Worm (Caenorhabditis elegans): ENCODE data around the gene T21B10.4.

Gene T21B10.4

DNA sequence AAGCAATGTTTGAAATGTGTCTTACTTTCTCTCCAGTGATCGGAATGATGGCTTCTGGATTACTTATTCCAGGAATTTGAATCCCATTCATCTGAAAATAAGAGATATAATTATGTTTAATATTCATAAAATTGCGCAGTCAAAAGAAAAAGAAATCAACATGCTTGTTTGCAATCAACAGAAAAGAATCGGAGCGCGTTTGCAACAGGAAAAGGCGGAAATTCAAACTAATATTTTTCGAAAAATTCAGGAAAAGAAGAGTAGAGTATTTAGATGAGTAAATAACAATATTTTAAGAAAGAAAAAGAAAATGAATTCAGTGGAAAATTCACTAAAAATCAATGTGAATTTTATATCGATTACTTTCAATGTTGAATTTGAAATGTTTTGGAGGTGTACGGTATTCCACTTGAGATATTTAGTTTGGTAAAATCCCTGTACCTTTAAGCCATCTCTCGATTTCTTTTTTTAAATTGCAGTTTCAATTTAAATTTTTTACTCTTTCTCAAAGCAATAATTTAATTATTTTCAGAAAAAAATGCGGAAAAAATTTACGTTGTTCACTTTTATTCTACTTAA is at the start of gene T21B10.4, which contains the start of gene set-17:
TSS of gene T21B10.4 (plus strand) at position 533 of the 579 bp plus-strand sequence.
TSS of gene set-17 (minus strand) at position 127 of the 579 bp plus-strand sequence.
- TF ChIP-seq C34F6.9 (tag; optimal IDR thresholded peaks at IDR 0.05) (peak; percentile 51), lsy-2 (tag; optimal IDR thresholded peaks at IDR 0.05) (peak in 1 of 2 experiments; percentile 62), gmeb-1 (tag; optimal IDR thresholded peaks at IDR 0.05) (peak; percentile 70), nhr-25 (tag; optimal IDR thresholded peaks at IDR 0.05) (no peak), crh-2 (tag; optimal IDR thresholded peaks at IDR 0.05) (peak; percentile 2), peb-1 (tag; optimal IDR thresholded peaks at IDR 0.05) (no peak), unc-55 (GFP tag; optimal IDR thresholded peaks at IDR 0.05) (peak; percentile 54)

ce11 chrII:8891042-8891441 is 49.7 kb upstream of the T21B10.4 start:
- TF ChIP-seq ztf-11 (tag; optimal IDR thresholded peaks at IDR 0.05) (no peak), lsy-2 (tag; optimal IDR thresholded peaks at IDR 0.05) (peak in 1 of 2 experiments; percentile 39)

DNA sequence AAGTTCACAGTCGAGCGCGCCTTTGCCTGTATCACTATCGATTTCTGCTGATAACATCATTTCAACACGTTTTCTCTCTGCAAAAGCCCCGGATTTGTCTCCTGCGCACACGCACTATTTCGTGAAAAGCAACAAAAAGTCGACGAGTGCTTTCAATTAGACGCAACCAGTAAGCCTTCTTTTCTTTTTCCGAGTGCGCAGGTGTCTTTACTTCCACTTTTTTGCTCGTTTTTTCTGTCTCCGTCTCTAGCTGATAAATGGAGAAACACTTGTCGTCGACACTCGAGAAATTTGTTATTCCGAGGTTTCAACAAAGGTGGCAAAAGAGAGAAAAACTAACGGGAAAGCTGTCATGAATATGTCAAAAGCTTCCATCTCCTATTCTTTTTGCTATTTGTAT is 49.1 kb upstream of the T21B10.4 start:
- TF ChIP-seq unc-62 (GFP tag; optimal IDR thresholded peaks at IDR 0.05) = no peak
- no peak for TF ChIP-seq nhr-23 (tag; optimal IDR thresholded peaks at IDR 0.05)
- peak; percentile 19 for TF ChIP-seq C34F6.9 (tag; optimal IDR thresholded peaks at IDR 0.05)
- peak; percentile 6 for TF ChIP-seq lin-11 (tag; optimal IDR thresholded peaks at IDR 0.05)
- TF ChIP-seq R02D3.7 (tag; optimal IDR thresholded peaks at IDR 0.05) = no peak
- TF ChIP-seq sma-9 (GFP tag; optimal IDR thresholded peaks at IDR 0.05) = no peak
- TF ChIP-seq sma-9 (tag; optimal IDR thresholded peaks at IDR 0.05) = no peak
- peak; percentile 8 for TF ChIP-seq nhr-129 (tag; optimal IDR thresholded peaks at IDR 0.05)
- no peak for TF ChIP-seq sma-3 (GFP tag; optimal IDR thresholded peaks at IDR 0.05)
- TF ChIP-seq lin-13 (GFP tag; optimal IDR thresholded peaks at IDR 0.05) = no peak
- no peak for TF ChIP-seq ztf-11 (tag; optimal IDR thresholded peaks at IDR 0.05)
- no peak for TF ChIP-seq nhr-21 (tag; optimal IDR thresholded peaks at IDR 0.05)

DNA sequence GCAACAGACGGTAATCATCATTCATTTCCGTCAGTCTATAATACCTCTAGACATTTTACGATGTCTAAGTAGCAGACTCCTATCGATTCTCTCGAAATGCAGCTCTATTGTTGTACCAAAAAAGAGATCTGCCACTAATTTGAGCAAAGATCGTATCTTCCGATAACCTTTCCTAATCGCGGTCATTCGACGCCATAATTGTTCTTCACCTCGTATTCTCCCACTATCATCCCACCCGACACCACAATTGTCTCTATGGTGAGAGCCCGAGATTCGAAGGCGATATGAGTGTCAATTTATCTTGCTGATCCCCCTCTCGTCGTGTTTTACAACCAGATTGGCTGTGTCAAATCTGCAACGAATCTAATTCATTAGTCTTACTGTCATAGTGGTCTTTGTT is 45.3 kb upstream of the T21B10.4 start:
- TF ChIP-seq alr-1 (tag; optimal IDR thresholded peaks at IDR 0.05) (no peak), egl-27 (tag; optimal IDR thresholded peaks at IDR 0.05) (no peak), snpc-4 (tag; optimal IDR thresholded peaks at IDR 0.05) (no peak), nhr-21 (tag; optimal IDR thresholded peaks at IDR 0.05) (no peak), nhr-129 (tag; optimal IDR thresholded peaks at IDR 0.05) (no peak), ztf-11 (tag; optimal IDR thresholded peaks at IDR 0.05) (no peak), peb-1 (tag; optimal IDR thresholded peaks at IDR 0.05) (no peak), nhr-10 (tag; optimal IDR thresholded peaks at IDR 0.05) (no peak), unc-55 (GFP tag; optimal IDR thresholded peaks at IDR 0.05) (no peak)

DNA sequence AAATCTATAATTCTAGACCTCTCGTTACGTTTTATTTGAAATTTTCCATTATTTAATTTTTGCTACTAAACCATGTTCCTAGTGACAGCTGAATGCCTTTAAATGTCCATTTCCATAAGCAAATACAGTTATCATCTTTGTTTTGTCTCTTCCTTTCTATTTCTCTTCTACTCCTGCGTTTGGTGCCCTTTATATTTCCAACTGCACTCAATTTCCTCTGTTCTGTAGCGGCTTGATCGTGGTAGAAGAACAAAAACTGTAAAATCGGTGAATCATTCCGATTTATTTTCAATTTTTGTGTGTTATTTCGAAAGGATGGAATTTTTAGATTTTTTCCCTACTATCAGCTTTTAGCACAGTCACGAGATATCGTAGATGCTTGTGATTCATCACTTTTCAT is 44.8 kb upstream of the T21B10.4 start:
- TF ChIP-seq nhr-10 (tag; optimal IDR thresholded peaks at IDR 0.05) (no peak), zag-1 (tag; optimal IDR thresholded peaks at IDR 0.05) (no peak), fos-1 (tag; optimal IDR thresholded peaks at IDR 0.05) (peak; percentile 47), nhr-6 (tag; optimal IDR thresholded peaks at IDR 0.05) (no peak), F13H6.1 (tag; optimal IDR thresholded peaks at IDR 0.05) (no peak), unc-39 (tag; optimal IDR thresholded peaks at IDR 0.05) (no peak), ceh-82 (tag; optimal IDR thresholded peaks at IDR 0.05) (no peak)

DNA sequence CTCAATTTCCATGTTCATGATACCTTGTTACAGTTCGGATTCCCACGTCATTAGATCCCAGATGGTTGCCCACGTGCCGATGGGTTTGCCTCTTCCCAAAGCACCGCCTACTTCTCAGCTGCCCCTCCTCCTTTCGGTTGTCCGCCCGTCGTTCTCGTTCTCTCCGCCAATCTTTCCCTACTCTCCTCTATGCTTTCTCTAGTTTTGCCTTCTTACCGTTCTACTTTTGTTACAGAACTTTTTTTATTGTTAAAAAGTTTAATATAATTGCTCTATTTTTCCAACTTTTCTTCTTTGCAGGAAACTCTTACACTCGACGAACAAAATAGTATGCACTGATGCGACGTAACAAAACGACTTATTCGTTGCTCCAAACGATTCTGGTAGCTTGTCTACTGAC is 44.2 kb upstream of the T21B10.4 start, which contains the start of gene lat-1:
TSS of gene lat-1 (plus strand) at position 301 of the 400 bp plus-strand sequence.
- TF ChIP-seq elt-1 (tag; optimal IDR thresholded peaks at IDR 0.05) = no peak

- TF ChIP-seq nhr-77 (tag; optimal IDR thresholded peaks at IDR 0.05) (no peak), C34F6.9 (tag; optimal IDR thresholded peaks at IDR 0.05) (no peak), ceh-82 (tag; optimal IDR thresholded peaks at IDR 0.05) (no peak), unc-62 (GFP tag; optimal IDR thresholded peaks at IDR 0.05) (no peak), ZK546.5 (tag; optimal IDR thresholded peaks at IDR 0.05) (no peak), egl-27 (tag; optimal IDR thresholded peaks at IDR 0.05) (no peak), nhr-10 (tag; optimal IDR thresholded peaks at IDR 0.05) (no peak), lin-11 (tag; optimal IDR thresholded peaks at IDR 0.05) (no peak), sma-3 (GFP tag; optimal IDR thresholded peaks at IDR 0.05) (no peak), sma-9 (GFP tag; optimal IDR thresholded peaks at IDR 0.05) (no peak), sma-9 (tag; optimal IDR thresholded peaks at IDR 0.05) (no peak), gmeb-1 (tag; optimal IDR thresholded peaks at IDR 0.05) (no peak), nhr-21 (tag; optimal IDR thresholded peaks at IDR 0.05) (no peak), nhr-12 (tag; optimal IDR thresholded peaks at IDR 0.05) (no peak), aly-2 (tag; optimal IDR thresholded peaks at IDR 0.05) (no peak), mdl-1 (tag; optimal IDR thresholded peaks at IDR 0.05) (no peak), lin-13 (GFP tag; optimal IDR thresholded peaks at IDR 0.05) (no peak), nhr-237 (tag; optimal IDR thresholded peaks at IDR 0.05) (no peak)
These were observed 43.5 kb upstream of the T21B10.4 start for ce11 chrII:8897244-8897643.

Data from whole organism, L2 larva.